Worm (Caenorhabditis elegans) whole organism, L2 larva: ENCODE results near the gene git-1.

Source experiments
- unc-39 ChIP-seq: fragments of 150-350 bp; optimal IDR thresholded peaks from 2 replicates; lab custom pipeline; 2014; ENCODE audit warnings: missing biosample characterization, missing genetic modification characterization
- ztf-11 ChIP-seq: sonication (generic microtip); optimal IDR thresholded peaks from 2 replicates; lab custom pipeline; 2017; ENCODE audit warnings: missing biosample characterization, missing genetic modification characterization
- ztf-4 ChIP-seq: fragments of 150-350 bp; optimal IDR thresholded peaks from 2 replicates; lab custom pipeline; 2014; ENCODE audit warnings: missing biosample characterization, missing genetic modification characterization

DNA sequence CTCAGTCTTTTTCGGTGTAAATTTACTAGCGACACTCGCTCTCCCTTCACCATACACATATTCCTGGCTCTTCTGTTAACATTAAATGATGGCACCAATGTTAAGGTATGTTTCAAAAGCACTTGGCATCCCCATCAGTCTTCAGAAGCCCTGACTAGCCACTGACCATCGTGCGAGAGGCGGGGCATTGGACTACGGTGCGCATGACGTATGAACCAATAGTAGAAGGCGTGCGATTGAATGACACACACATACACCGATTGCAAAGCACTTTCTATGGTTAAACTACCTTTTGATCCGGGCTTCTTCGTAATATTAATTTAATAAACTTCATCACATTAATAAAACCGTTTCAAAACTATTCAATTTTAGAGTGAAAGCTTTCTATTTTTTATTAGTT lies 19.5 kb upstream of the git-1 start:
- TF ChIP-seq ztf-4 (tag; lab: Kevin White, UChicago), result no peak
- no peak for TF ChIP-seq unc-39 (tag; lab: Kevin White, UChicago)
- no peak for TF ChIP-seq ztf-11 (tag; lab: Kevin White, UChicago)
